Fruit fly (Drosophila melanogaster): ENCODE measurements around the gene CG5646.

Gene CG5646

DNA sequence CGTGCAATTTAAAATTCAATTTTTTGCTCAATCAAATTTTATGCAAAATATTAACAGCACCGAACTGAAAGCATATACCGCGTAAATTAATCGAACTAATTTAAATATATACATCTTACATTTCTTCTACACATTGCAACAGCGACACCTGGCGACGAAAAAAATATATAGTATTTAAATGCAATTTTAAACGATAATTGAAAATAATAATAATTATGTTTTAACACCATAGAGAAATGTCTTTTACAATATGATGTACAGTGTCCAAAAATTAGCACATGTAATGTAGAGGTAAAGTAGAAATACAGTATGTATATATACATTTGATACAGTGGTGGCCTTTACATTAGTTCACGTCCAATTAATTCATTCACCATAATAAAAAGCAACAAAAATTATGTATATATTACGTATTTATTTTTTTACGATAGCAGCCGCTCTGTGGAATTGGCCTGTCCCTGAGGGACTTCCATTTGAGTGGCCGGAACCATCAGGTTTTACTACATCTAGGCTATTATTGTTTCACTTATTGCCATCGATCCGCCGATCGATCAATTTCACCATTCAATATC lies 13.7 kb downstream of the CG5646 start (continued):
- TF ChIP-seq CG6854 (GFP tag; optimal IDR thresholded peaks at IDR 0.05): no peak
- TF ChIP-seq amos (GFP tag; IDR thresholded peaks at IDR 0.05; ENCODE audit: partially characterized antibody): peak; percentile 69
- TF ChIP-seq Tbp (GFP tag; optimal IDR thresholded peaks at IDR 0.05): no peak
- TF ChIP-seq CG10366 (GFP tag; IDR thresholded peaks at IDR 0.05): no peak
- no peak for TF ChIP-seq nmo (GFP tag; optimal IDR thresholded peaks at IDR 0.05)
- TF ChIP-seq Dbx (GFP tag; IDR thresholded peaks at IDR 0.05): no peak
- TF ChIP-seq bsh (GFP tag; optimal IDR thresholded peaks at IDR 0.05): no peak
- TF ChIP-seq z (GFP tag; IDR thresholded peaks at IDR 0.05): no peak
- peak; percentile 52; the same call in 1 of the 3 replicates for TF ChIP-seq CG6791 (GFP tag; IDR thresholded peaks at IDR 0.05; ENCODE audit: partially characterized antibody)
- TF ChIP-seq sisA (GFP tag; IDR thresholded peaks at IDR 0.05): no peak
- no peak for TF ChIP-seq CG3163 (GFP tag; optimal IDR thresholded peaks at IDR 0.05)
- no peak for TF ChIP-seq ftz-f1 (GFP tag; optimal IDR thresholded peaks at IDR 0.05)
- TF ChIP-seq CG13424 (tag; optimal IDR thresholded peaks at IDR 0.05): no peak
- peak; percentile 16 for TF ChIP-seq Dek (tag; optimal IDR thresholded peaks at IDR 0.05)
- no peak for TF ChIP-seq CG6272 (GFP tag; IDR thresholded peaks at IDR 0.05)
- no peak for TF ChIP-seq unc-4 (GFP tag; IDR thresholded peaks at IDR 0.05; ENCODE audit: partially characterized antibody)
- TF ChIP-seq CG7556 (GFP tag; optimal IDR thresholded peaks at IDR 0.05): no peak
- 0 out of 2 replicates have a peak, but pooled peaks have one; percentile 40 for TF ChIP-seq CG42726 (GFP tag; IDR thresholded peaks at IDR 0.05; ENCODE audit: partially characterized antibody)
- 0 out of 2 replicates have a peak, but pooled peaks have one; percentile 15 for TF ChIP-seq Ada2b (GFP tag; IDR thresholded peaks at IDR 0.05)
- no peak for TF ChIP-seq pho (GFP tag; optimal IDR thresholded peaks at IDR 0.05)
- peak; percentile 76 for TF ChIP-seq knrl (GFP tag; IDR thresholded peaks at IDR 0.05; ENCODE audit: partially characterized antibody)
- TF ChIP-seq CG10209 (GFP tag; optimal IDR thresholded peaks at IDR 0.05): no peak
- no peak for TF ChIP-seq CG17612 (GFP tag; IDR thresholded peaks at IDR 0.05)
- TF ChIP-seq CG2199 (GFP tag; IDR thresholded peaks at IDR 0.05): no peak
- no peak for TF ChIP-seq CG6654 (GFP tag; optimal IDR thresholded peaks at IDR 0.05)
- no peak for TF ChIP-seq insv (GFP tag; optimal IDR thresholded peaks at IDR 0.05)
- TF ChIP-seq fu2 (GFP tag; optimal IDR thresholded peaks at IDR 0.05): no peak
- TF ChIP-seq CG11695 (GFP tag; IDR thresholded peaks at IDR 0.05): no peak
- TF ChIP-seq sob (GFP tag; IDR thresholded peaks at IDR 0.05): no peak
- no peak for TF ChIP-seq Neu2 (GFP tag; optimal IDR thresholded peaks at IDR 0.05; ENCODE audit: borderline replicate concordance)
- no peak for TF ChIP-seq Hr39 (optimal IDR thresholded peaks at IDR 0.05)
- no peak for TF ChIP-seq CG12219 (GFP tag; optimal IDR thresholded peaks at IDR 0.05)
- TF ChIP-seq Gsc (GFP tag; IDR thresholded peaks at IDR 0.05): no peak
- TF ChIP-seq CG10654 (GFP tag; optimal IDR thresholded peaks at IDR 0.05): no peak
- no peak for TF ChIP-seq sug (tag; optimal IDR thresholded peaks at IDR 0.05)
- TF ChIP-seq CG32772 (GFP tag; IDR thresholded peaks at IDR 0.05): no peak
- peak; percentile 58 for TF ChIP-seq CG2712 (tag; optimal IDR thresholded peaks at IDR 0.05)
- TF ChIP-seq gro (GFP tag; optimal IDR thresholded peaks at IDR 0.05): no peak
- TF ChIP-seq ap (GFP tag; IDR thresholded peaks at IDR 0.05): no peak
- TF ChIP-seq sim (GFP tag; IDR thresholded peaks at IDR 0.05): no peak
- TF ChIP-seq hb (GFP tag; IDR thresholded peaks at IDR 0.05; ENCODE audit: partially characterized antibody): 0 out of 3 replicates have a peak, but pooled peaks have one; percentile 19
- TF ChIP-seq Vsx1 (GFP tag; optimal IDR thresholded peaks at IDR 0.05): no peak
- no peak for TF ChIP-seq Pdp1 (GFP tag; optimal IDR thresholded peaks at IDR 0.05)
- TF ChIP-seq Elba2 (GFP tag; optimal IDR thresholded peaks at IDR 0.05): no peak
- no peak for TF ChIP-seq Myb (GFP tag; optimal IDR thresholded peaks at IDR 0.05)
- no peak for TF ChIP-seq CG18262 (tag; optimal IDR thresholded peaks at IDR 0.05)
- TF ChIP-seq CG8924 (tag; optimal IDR thresholded peaks at IDR 0.05): no peak
- TF ChIP-seq Hr78 (GFP tag; optimal IDR thresholded peaks at IDR 0.05): no peak
- peak; percentile 28 for TF ChIP-seq Abd-B (GFP tag; optimal IDR thresholded peaks at IDR 0.05)
- no peak for TF ChIP-seq abd-A (tag; optimal IDR thresholded peaks at IDR 0.05)

All from whole organism, embryonic.